Worm (Caenorhabditis elegans): Measurements from ENCODE around the gene dop-4.

Gene dop-4

DNA sequence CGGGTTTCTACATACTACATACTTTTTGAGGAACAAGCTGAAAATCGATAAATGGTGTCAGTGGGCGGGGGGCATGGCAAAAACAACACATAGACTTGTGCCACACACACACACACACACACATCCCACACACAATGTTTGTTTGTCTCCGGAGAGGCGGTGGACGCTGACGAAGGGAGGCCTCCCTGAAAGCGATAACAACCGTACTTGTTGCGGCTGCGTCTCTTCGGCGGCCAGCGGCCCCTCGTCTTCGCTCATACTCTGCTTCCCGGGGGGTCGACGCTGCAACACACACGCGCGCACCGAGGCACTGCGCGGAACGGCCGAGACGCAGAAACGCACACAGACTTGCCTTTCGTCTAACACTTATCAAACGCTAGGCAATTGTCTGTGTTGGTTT lies 24.7 kb downstream of the dop-4 start:
- TF ChIP-seq ham-2 (GFP tag; optimal IDR thresholded peaks at IDR 0.05) (peak; percentile 87), drap-1 (GFP tag; optimal IDR thresholded peaks at IDR 0.05) (peak; percentile 51), unc-39 (tag; optimal IDR thresholded peaks at IDR 0.05) (no peak), nhr-237 (tag; optimal IDR thresholded peaks at IDR 0.05) (no peak), snpc-4 (tag; optimal IDR thresholded peaks at IDR 0.05) (no peak), blmp-1 (tag; optimal IDR thresholded peaks at IDR 0.05) (no peak), sptf-1 (tag; optimal IDR thresholded peaks at IDR 0.05) (peak; percentile 34), unc-62 (GFP tag; optimal IDR thresholded peaks at IDR 0.05) (no peak), mab-5 (tag; optimal IDR thresholded peaks at IDR 0.05) (no peak), ztf-11 (tag; optimal IDR thresholded peaks at IDR 0.05) (no peak), zip-8 (tag; optimal IDR thresholded peaks at IDR 0.05) (no peak), nhr-28 (tag; optimal IDR thresholded peaks at IDR 0.05) (no peak), elt-3 (tag; optimal IDR thresholded peaks at IDR 0.05) (no peak), mep-1 (tag; optimal IDR thresholded peaks at IDR 0.05) (no peak), ceh-83 (GFP tag; optimal IDR thresholded peaks at IDR 0.05) (no peak), flh-1 (GFP tag; optimal IDR thresholded peaks at IDR 0.05) (no peak), ceh-39 (tag; optimal IDR thresholded peaks at IDR 0.05) (no peak), nhr-76 (tag; optimal IDR thresholded peaks at IDR 0.05) (no peak), bed-3 (GFP tag; optimal IDR thresholded peaks at IDR 0.05) (no peak), nhr-2 (tag; optimal IDR thresholded peaks at IDR 0.05) (no peak), M03D4.4 (tag; optimal IDR thresholded peaks at IDR 0.05) (peak; percentile 42), lin-13 (tag; optimal IDR thresholded peaks at IDR 0.05) (no peak), ceh-43 (GFP tag; optimal IDR thresholded peaks at IDR 0.05) (no peak), lsy-2 (tag; optimal IDR thresholded peaks at IDR 0.05) (no peak), tbx-8 (GFP tag; optimal IDR thresholded peaks at IDR 0.05) (no peak), sem-2 (GFP tag; optimal IDR thresholded peaks at IDR 0.05) (peak; percentile 30), cnd-1 (tag; optimal IDR thresholded peaks at IDR 0.05) (peak; percentile 8), hlh-1 (tag; optimal IDR thresholded peaks at IDR 0.05) (no peak), nhr-12 (tag; optimal IDR thresholded peaks at IDR 0.05) (no peak), mls-2 (tag; optimal IDR thresholded peaks at IDR 0.05) (peak; percentile 62), unc-120 (tag; optimal IDR thresholded peaks at IDR 0.05; ENCODE audit: poor library complexity, severe bottlenecking) (no peak), lin-32 (GFP tag; optimal IDR thresholded peaks at IDR 0.05) (no peak), pha-4 (tag; optimal IDR thresholded peaks at IDR 0.05) (peak; percentile 72), ces-1 (GFP tag; optimal IDR thresholded peaks at IDR 0.05) (peak; percentile 19), elt-1 (tag; optimal IDR thresholded peaks at IDR 0.05; ENCODE audit: borderline replicate concordance, insufficient read depth) (no peak)

DNA sequence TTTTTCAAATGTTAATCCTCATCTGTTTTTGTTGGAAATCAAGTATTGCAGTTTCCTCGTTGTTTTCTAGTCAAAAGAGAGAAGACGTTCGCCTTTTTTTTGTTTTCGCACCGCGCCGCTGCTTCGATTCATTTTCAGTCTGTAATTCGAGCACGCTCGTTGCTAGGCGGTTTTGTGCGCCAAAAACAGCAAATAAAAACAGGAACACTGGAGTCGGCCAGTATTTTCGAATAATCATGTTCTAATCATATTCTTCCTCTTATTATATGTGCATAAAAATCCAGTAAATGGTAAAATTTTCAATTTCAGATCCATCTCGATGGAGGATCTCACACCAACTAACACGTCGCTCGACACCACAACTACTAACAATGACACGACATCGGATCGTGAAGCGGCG lies 26.0 kb downstream of the dop-4 start, which contains the start of gene pdk-1:
TSS of gene pdk-1 (plus strand) at position 301 of the 400 bp plus-strand sequence.
- no peak for TF ChIP-seq flh-1 (GFP tag; optimal IDR thresholded peaks at IDR 0.05)
- no peak for TF ChIP-seq unc-39 (tag; optimal IDR thresholded peaks at IDR 0.05)
- no peak for TF ChIP-seq sptf-1 (tag; optimal IDR thresholded peaks at IDR 0.05)
- no peak for TF ChIP-seq cnd-1 (tag; optimal IDR thresholded peaks at IDR 0.05)
- no peak for TF ChIP-seq mab-5 (tag; optimal IDR thresholded peaks at IDR 0.05)
- TF ChIP-seq nhr-28 (tag; optimal IDR thresholded peaks at IDR 0.05) = no peak
- TF ChIP-seq mep-1 (tag; optimal IDR thresholded peaks at IDR 0.05) = no peak
- no peak for TF ChIP-seq ceh-43 (GFP tag; optimal IDR thresholded peaks at IDR 0.05)
- no peak for TF ChIP-seq pha-4 (tag; optimal IDR thresholded peaks at IDR 0.05)
- no peak for TF ChIP-seq nhr-12 (tag; optimal IDR thresholded peaks at IDR 0.05)

ce11 chrX:1322997-1323396 lies 27.9 kb downstream of the dop-4 start:
- no peak for TF ChIP-seq cnd-1 (tag; optimal IDR thresholded peaks at IDR 0.05)
- no peak for TF ChIP-seq unc-120 (tag; optimal IDR thresholded peaks at IDR 0.05; ENCODE audit: poor library complexity, severe bottlenecking)
- TF ChIP-seq sem-2 (GFP tag; optimal IDR thresholded peaks at IDR 0.05) = no peak
- TF ChIP-seq unc-39 (tag; optimal IDR thresholded peaks at IDR 0.05) = no peak
- TF ChIP-seq nhr-237 (tag; optimal IDR thresholded peaks at IDR 0.05) = peak; percentile 91
- TF ChIP-seq mls-2 (tag; optimal IDR thresholded peaks at IDR 0.05) = peak; percentile 8
- TF ChIP-seq unc-62 (GFP tag; optimal IDR thresholded peaks at IDR 0.05) = peak; percentile 10
- no peak for TF ChIP-seq lin-13 (tag; optimal IDR thresholded peaks at IDR 0.05)
- TF ChIP-seq nhr-2 (tag; optimal IDR thresholded peaks at IDR 0.05) = no peak
- no peak for TF ChIP-seq elt-1 (tag; optimal IDR thresholded peaks at IDR 0.05; ENCODE audit: borderline replicate concordance, insufficient read depth)
- no peak for TF ChIP-seq M03D4.4 (tag; optimal IDR thresholded peaks at IDR 0.05)
- peak; percentile 53 for TF ChIP-seq ham-2 (GFP tag; optimal IDR thresholded peaks at IDR 0.05)
- TF ChIP-seq snpc-4 (tag; optimal IDR thresholded peaks at IDR 0.05) = no peak
- peak; percentile 46 for TF ChIP-seq drap-1 (GFP tag; optimal IDR thresholded peaks at IDR 0.05)
- TF ChIP-seq mep-1 (tag; optimal IDR thresholded peaks at IDR 0.05) = peak; percentile 84
- TF ChIP-seq nhr-28 (tag; optimal IDR thresholded peaks at IDR 0.05) = no peak
- TF ChIP-seq mab-5 (tag; optimal IDR thresholded peaks at IDR 0.05) = peak; percentile 29
- TF ChIP-seq tbx-8 (GFP tag; optimal IDR thresholded peaks at IDR 0.05) = no peak
- TF ChIP-seq sptf-1 (tag; optimal IDR thresholded peaks at IDR 0.05) = peak; percentile 47
- peak; percentile 99 for TF ChIP-seq ces-1 (GFP tag; optimal IDR thresholded peaks at IDR 0.05)
- TF ChIP-seq ztf-11 (tag; optimal IDR thresholded peaks at IDR 0.05) = no peak
- TF ChIP-seq lsy-2 (tag; optimal IDR thresholded peaks at IDR 0.05) = peak; percentile 25
- TF ChIP-seq zip-8 (tag; optimal IDR thresholded peaks at IDR 0.05) = no peak
- TF ChIP-seq flh-1 (GFP tag; optimal IDR thresholded peaks at IDR 0.05) = no peak
- TF ChIP-seq elt-3 (tag; optimal IDR thresholded peaks at IDR 0.05) = no peak

All from whole organism, mixed stage, embryonic.